Fruit fly (Drosophila melanogaster) whole organism, embryonic: ENCODE data around the gene MTF-1.

Experiments used
- CG10431 ChIP-seq: fragments of 200-800 bp; sonication (Bioruptor generic); optimal IDR thresholded peaks from 3 replicates; lab custom pipeline; 2018; ENCODE audit warnings: missing biosample characterization, mild to moderate bottlenecking, missing genetic modification characterization
- CG10959 ChIP-seq: fragments of 200-800 bp; sonication (Bioruptor generic); IDR thresholded peaks from 2 replicates; pipeline ENCODE4 v1.3.6; 2022; ENCODE audit warnings: missing biosample characterization, missing genetic modification characterization
- CG10979 ChIP-seq: fragments of 200-800 bp; sonication (Bioruptor generic); optimal IDR thresholded peaks from 2 replicates; lab custom pipeline; 2018; ENCODE audit warnings: missing biosample characterization, mild to moderate bottlenecking, missing genetic modification characterization, moderate library complexity
- CG12942 ChIP-seq: fragments of 200-800 bp; sonication (Bioruptor generic); optimal IDR thresholded peaks from 3 replicates; lab custom pipeline; 2016; ENCODE audit warnings: missing biosample characterization, missing genetic modification characterization
- CG13424 ChIP-seq: fragments of 200-800 bp; sonication (Bioruptor generic); optimal IDR thresholded peaks from 2 replicates; lab custom pipeline; 2019; ENCODE audit warnings: missing biosample characterization, mild to moderate bottlenecking, missing genetic modification characterization, moderate library complexity
- CG14860 ChIP-seq: fragments of 200-800 bp; sonication (Bioruptor generic); IDR thresholded peaks from 3 replicates; pipeline ENCODE4 v1.3.6; 2022; ENCODE audit warnings: missing biosample characterization, missing genetic modification characterization; ENCODE audit not compliant: partially characterized antibody
- CG17612 ChIP-seq: fragments of 200-800 bp; sonication (Bioruptor generic); IDR thresholded peaks from 2 replicates; pipeline ENCODE4 v1.3.6; 2022; ENCODE audit warnings: missing biosample characterization, missing genetic modification characterization
- CG17802 ChIP-seq: fragments of 200-800 bp; sonication (Bioruptor generic); optimal IDR thresholded peaks from 2 replicates; lab custom pipeline; 2018; ENCODE audit warnings: missing biosample characterization, mild to moderate bottlenecking, missing genetic modification characterization, moderate library complexity
- CG17912 ChIP-seq: fragments of 200-800 bp; sonication (Bioruptor generic); optimal IDR thresholded peaks from 2 replicates; lab custom pipeline; 2018; ENCODE audit warnings: missing biosample characterization, mild to moderate bottlenecking, missing genetic modification characterization
- CG18011 ChIP-seq: fragments of 200-800 bp; sonication (Bioruptor generic); optimal IDR thresholded peaks from 2 replicates; lab custom pipeline; 2017; ENCODE audit warnings: missing biosample characterization, missing genetic modification characterization, mild to moderate bottlenecking, moderate library complexity, missing genotype
- CG3065 ChIP-seq: fragments of 200-800 bp; sonication (Bioruptor generic); optimal IDR thresholded peaks from 2 replicates; lab custom pipeline; 2016; ENCODE audit warnings: missing biosample characterization, missing genetic modification characterization
- CG4282 ChIP-seq: fragments of 200-800 bp; sonication (Bioruptor generic); optimal IDR thresholded peaks from 2 replicates; lab custom pipeline; 2016; ENCODE audit warnings: missing biosample characterization, missing genetic modification characterization
- CG4328 ChIP-seq: fragments of 200-800 bp; sonication (Bioruptor generic); optimal IDR thresholded peaks from 3 replicates; lab custom pipeline; 2017; ENCODE audit warnings: missing biosample characterization, missing genetic modification reagents, missing genetic modification characterization
- CG4617 ChIP-seq: fragments of 200-800 bp; sonication (Bioruptor generic); optimal IDR thresholded peaks from 3 replicates; lab custom pipeline; 2016; ENCODE audit warnings: missing biosample characterization, missing genetic modification characterization, borderline replicate concordance
- CG6254 ChIP-seq: fragments of 200-800 bp; sonication (Bioruptor generic); optimal IDR thresholded peaks from 3 replicates; lab custom pipeline; 2017; ENCODE audit warnings: mild to moderate bottlenecking, missing biosample characterization, missing genetic modification reagents, missing genetic modification characterization
- CG6683 ChIP-seq: fragments of 200-800 bp; sonication (Bioruptor generic); optimal IDR thresholded peaks from 2 replicates; lab custom pipeline; 2017; ENCODE audit warnings: missing biosample characterization, mild to moderate bottlenecking, missing genetic modification characterization, missing genetic modification reagents
- CG6854 ChIP-seq: fragments of 200-800 bp; sonication (Bioruptor generic); optimal IDR thresholded peaks from 3 replicates; lab custom pipeline; 2017; ENCODE audit warnings: missing biosample characterization, mild to moderate bottlenecking, missing genetic modification characterization
- CG7745 ChIP-seq: fragments of 200-800 bp; sonication (Bioruptor generic); optimal IDR thresholded peaks from 2 replicates; lab custom pipeline; 2018; ENCODE audit warnings: missing biosample characterization, mild to moderate bottlenecking, missing genetic modification characterization, moderate library complexity
- CG7786 ChIP-seq: fragments of 200-800 bp; sonication (Bioruptor generic); optimal IDR thresholded peaks from 2 replicates; lab custom pipeline; 2016; ENCODE audit warnings: missing biosample characterization, missing genetic modification characterization
- CG8290 ChIP-seq, 3 experiments: fragments of 200-800 bp; sonication (Bioruptor generic); optimal IDR thresholded peaks; 2 replicates each; lab custom pipeline; 2016 to 2019; ENCODE audit warnings: missing biosample characterization in 3 of 3, missing genetic modification characterization in 3 of 3, mild to moderate bottlenecking in 2 of 3, moderate library complexity in 1 of 3
- CG9797 ChIP-seq: fragments of 200-800 bp; sonication (Bioruptor generic); optimal IDR thresholded peaks from 3 replicates; lab custom pipeline; 2018; ENCODE audit warnings: missing biosample characterization, mild to moderate bottlenecking, missing genetic modification characterization
- CG9876 ChIP-seq: fragments of 200-800 bp; sonication (Bioruptor generic); optimal IDR thresholded peaks from 2 replicates; lab custom pipeline; 2016; ENCODE audit warnings: missing biosample characterization, missing genetic modification characterization
- Camta ChIP-seq: fragments of 200-800 bp; sonication (Bioruptor generic); optimal IDR thresholded peaks from 2 replicates; lab custom pipeline; 2016; ENCODE audit warnings: missing biosample characterization, missing genetic modification characterization
- Eip74EF ChIP-seq, 2 experiments: fragments of 200-800 bp in 1 of 2; fragments of >200 bp in 1 of 2; sonication (Bioruptor generic) in 1 of 2; optimal IDR thresholded peaks; 2 replicates each; lab custom pipeline; 2017 to 2019; ENCODE audit warnings: missing biosample characterization in 2 of 2, missing genetic modification characterization in 2 of 2, mild to moderate bottlenecking in 1 of 2, moderate library complexity in 1 of 2
- Elba2 ChIP-seq: fragments of 200-800 bp; sonication (Bioruptor generic); optimal IDR thresholded peaks from 3 replicates; lab custom pipeline; 2016; ENCODE audit warnings: missing biosample characterization, missing genetic modification characterization
- Ets65A ChIP-seq: fragments of 200-800 bp; sonication (Bioruptor generic); peaks from one replicate; lab custom pipeline; 2016; ENCODE audit warnings: missing biosample characterization, missing genetic modification characterization
- Hr39 ChIP-seq: fragments of >200 bp; optimal IDR thresholded peaks from 2 replicates; lab custom pipeline; 2017
- MTF-1 ChIP-seq: fragments of 200-800 bp; sonication (Bioruptor generic); optimal IDR thresholded peaks from 2 replicates; lab custom pipeline; 2018; ENCODE audit warnings: missing biosample characterization, mild to moderate bottlenecking, missing genetic modification characterization, borderline replicate concordance
- Myb ChIP-seq: fragments of 200-800 bp; sonication (Bioruptor generic); optimal IDR thresholded peaks from 2 replicates; lab custom pipeline; 2016; ENCODE audit warnings: missing biosample characterization, missing genetic modification characterization
- Ravus ChIP-seq: fragments of 200-800 bp; sonication (Bioruptor generic); IDR thresholded peaks from 2 replicates; pipeline ENCODE4 v1.3.6; 2022; ENCODE audit warnings: missing biosample characterization, missing genetic modification characterization
- Taf1 ChIP-seq: fragments of 200-800 bp; sonication (Bioruptor generic); IDR thresholded peaks from 2 replicates; pipeline ENCODE4 v1.3.6; 2022; ENCODE audit warnings: missing biosample characterization, missing genetic modification characterization
- ab ChIP-seq: fragments of 200-800 bp; sonication (Bioruptor generic); optimal IDR thresholded peaks from 2 replicates; lab custom pipeline; 2016; ENCODE audit warnings: missing biosample characterization, missing genetic modification characterization
- chinmo ChIP-seq: fragments of 200-800 bp; sonication (Bioruptor generic); IDR thresholded peaks from 4 replicates; pipeline ENCODE4 v1.3.6; 2022; ENCODE audit warnings: missing biosample characterization, missing genetic modification characterization; ENCODE audit not compliant: partially characterized antibody
- crp ChIP-seq, 2 experiments: fragments of 200-800 bp; sonication (Bioruptor generic); optimal IDR thresholded peaks; 2 replicates in 1 of 2; 3 replicates in 1 of 2; lab custom pipeline; 2017; ENCODE audit warnings: missing biosample characterization in 2 of 2, missing genetic modification characterization in 2 of 2, mild to moderate bottlenecking in 1 of 2, moderate library complexity in 1 of 2
- fd96Cb ChIP-seq: fragments of 200-800 bp; sonication (Bioruptor generic); optimal IDR thresholded peaks from 2 replicates; lab custom pipeline; 2018; ENCODE audit warnings: missing biosample characterization, mild to moderate bottlenecking, missing genetic modification characterization, moderate library complexity
- gce ChIP-seq: fragments of 200-800 bp; sonication (Bioruptor generic); IDR thresholded peaks from 3 replicates; pipeline ENCODE4 v1.3.6; 2022; ENCODE audit warnings: missing biosample characterization, missing genetic modification characterization
- gsb ChIP-seq: fragments of 200-800 bp; sonication (Bioruptor generic); IDR thresholded peaks from 2 replicates; pipeline ENCODE4 v1.3.6; 2022; ENCODE audit warnings: missing biosample characterization, missing genetic modification characterization
- gsb-n ChIP-seq: fragments of 200-800 bp; sonication (Bioruptor generic); optimal IDR thresholded peaks from 3 replicates; lab custom pipeline; 2018; ENCODE audit warnings: missing biosample characterization, mild to moderate bottlenecking, missing genetic modification characterization
- klu ChIP-seq: fragments of 200-800 bp; sonication (Bioruptor generic); IDR thresholded peaks from 2 replicates; pipeline ENCODE4 v1.3.6; 2022; ENCODE audit warnings: missing biosample characterization, missing genetic modification characterization
- lola ChIP-seq, 3 experiments: fragments of >200 bp in 2 of 3; fragments of 200-800 bp in 1 of 3; sonication (Bioruptor generic) in 1 of 3; optimal IDR thresholded peaks; 2 replicates each; lab custom pipeline; 2017 to 2019; ENCODE audit warnings: missing biosample characterization in 3 of 3, missing genetic modification characterization in 3 of 3, mild to moderate bottlenecking in 1 of 3, moderate library complexity in 1 of 3
- otp ChIP-seq: fragments of 200-800 bp; sonication (Bioruptor generic); IDR thresholded peaks from 3 replicates; pipeline ENCODE4, ENCODE4 v1.3.6; 2022; ENCODE audit warnings: missing biosample characterization, missing genetic modification characterization
- pzg ChIP-seq: fragments of 200-800 bp; sonication (Bioruptor generic); optimal IDR thresholded peaks from 3 replicates; lab custom pipeline; 2018; ENCODE audit warnings: missing biosample characterization, mild to moderate bottlenecking, missing genetic modification characterization, moderate library complexity
- sd ChIP-seq: fragments of 200-800 bp; sonication (Bioruptor generic); optimal IDR thresholded peaks from 3 replicates; lab custom pipeline; 2018; ENCODE audit warnings: missing biosample characterization, mild to moderate bottlenecking, missing genetic modification characterization, moderate library complexity
- sna ChIP-seq: fragments of 200-800 bp; sonication (Bioruptor generic); IDR thresholded peaks from 2 replicates; pipeline ENCODE4 v1.3.6; 2022; ENCODE audit warnings: missing biosample characterization, missing genetic modification characterization; ENCODE audit not compliant: partially characterized antibody
- ssp ChIP-seq: fragments of 200-800 bp; sonication (Bioruptor generic); IDR thresholded peaks from 2 replicates; pipeline ENCODE4 v1.3.6; 2022; ENCODE audit warnings: missing biosample characterization, missing genetic modification characterization
- tap ChIP-seq: fragments of 200-800 bp; optimal IDR thresholded peaks from 3 replicates; lab custom pipeline; 2019; ENCODE audit warnings: missing biosample characterization, mild to moderate bottlenecking, missing genetic modification characterization, moderate library complexity
- twi ChIP-seq: fragments of 200-800 bp; optimal IDR thresholded peaks from 2 replicates; lab custom pipeline; 2019; ENCODE audit warnings: missing biosample characterization, mild to moderate bottlenecking, missing genetic modification characterization, moderate library complexity
- vnd ChIP-seq: fragments of 200-800 bp; sonication (Bioruptor generic); IDR thresholded peaks from 3 replicates; pipeline ENCODE4 v1.3.6; 2022; ENCODE audit warnings: missing biosample characterization, missing genetic modification characterization; ENCODE audit not compliant: partially characterized antibody
- zen2 ChIP-seq: fragments of 200-800 bp; sonication (Bioruptor generic); IDR thresholded peaks from 3 replicates; pipeline ENCODE4 v1.3.6; 2022; ENCODE audit warnings: missing biosample characterization, missing genetic modification characterization; ENCODE audit not compliant: partially characterized antibody

Gene MTF-1

DNA sequence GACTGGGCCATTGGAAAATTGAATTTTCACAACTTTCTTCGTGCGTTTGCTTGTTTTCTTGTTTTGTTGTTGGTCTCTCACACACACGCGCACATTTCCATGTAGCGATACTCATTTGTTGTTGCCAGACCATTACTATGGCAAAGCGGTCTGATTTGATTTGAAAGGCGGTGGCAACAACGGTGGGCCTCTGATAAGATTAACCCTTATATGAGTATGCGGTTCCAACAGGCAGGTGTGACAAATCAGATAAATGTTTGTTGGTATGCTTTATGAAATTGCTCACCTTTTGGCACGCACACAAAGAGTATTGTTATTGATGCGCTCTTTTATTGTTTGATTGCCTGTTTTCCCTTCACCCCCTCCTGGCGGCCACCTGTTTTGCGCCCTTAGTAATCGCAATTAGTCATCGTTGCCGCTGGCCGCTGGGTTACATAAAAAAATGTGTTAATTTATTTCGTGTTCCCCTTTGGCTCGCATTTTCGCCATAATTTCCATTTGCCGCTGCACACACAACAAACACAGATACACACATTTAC lies 17.2 kb downstream of the MTF-1 start (continued):
- TF ChIP-seq CG4282 (no peak), ab (GFP tag; lab: Kevin White, UChicago) (no peak), twi (tag; lab: Kevin White, UChicago) (no peak), Myb (GFP tag; lab: Kevin White, UChicago) (no peak), klu (GFP tag; lab: Robert Waterston, UW) (no peak), Camta (GFP tag; lab: Kevin White, UChicago) (no peak), CG10431 (peak; percentile 97), CG7745 (tag; lab: Kevin White, UChicago) (no peak), gsb-n (peak; percentile 78), Ravus (GFP tag; lab: Robert Waterston, UW) (no peak), CG4617 (GFP tag; lab: Kevin White, UChicago) (no peak), CG6254 (GFP tag; lab: Kevin White, UChicago) (no peak), CG18011 (GFP tag; lab: Kevin White, UChicago) (no peak), CG17612 (GFP tag; lab: Robert Waterston, UW) (no peak), Ets65A (GFP tag; lab: Kevin White, UChicago) (no peak), pzg (GFP tag; lab: Kevin White, UChicago) (no peak), tap (tag; lab: Kevin White, UChicago) (no peak), lola (GFP tag; optimal IDR thresholded peaks at IDR 0.05; lab: Kevin White, UChicago) (no peak), CG9876 (GFP tag; lab: Kevin White, UChicago) (no peak), crp (GFP tag; optimal IDR thresholded peaks at IDR 0.05; lab: Kevin White, UChicago) (no peak), fd96Cb (tag; lab: Kevin White, UChicago) (no peak), vnd (GFP tag; lab: Robert Waterston, UW) (no peak), Hr39 (lab: Kevin White, UChicago) (no peak), ssp (GFP tag; lab: Robert Waterston, UW) (no peak), gce (no peak), CG17912 (GFP tag; lab: Kevin White, UChicago) (no peak), zen2 (GFP tag; lab: Robert Waterston, UW) (no peak), otp (GFP tag; lab: Robert Waterston, UW) (peak; percentile 16; the same call in 1 of the 3 replicates), CG10979 (tag; lab: Kevin White, UChicago) (no peak), CG9797 (no peak), chinmo (GFP tag; lab: Robert Waterston, UW) (peak; percentile 78; the same call in 2 of the 4 replicates), CG17802 (no peak), sd (tag; lab: Kevin White, UChicago) (peak; percentile 73), CG10959 (GFP tag; lab: Robert Waterston, UW) (peak; percentile 84), CG14860 (GFP tag; lab: Robert Waterston, UW) (no peak), Eip74EF (GFP tag; optimal IDR thresholded peaks at IDR 0.05; lab: Kevin White, UChicago) (no peak), CG7786 (no peak), MTF-1 (GFP tag; lab: Kevin White, UChicago) (no peak), CG13424 (tag; lab: Kevin White, UChicago) (no peak), sna (GFP tag; lab: Robert Waterston, UW) (0 out of 2 replicates have a peak, but pooled peaks have one; percentile 10), CG6854 (GFP tag; lab: Kevin White, UChicago) (no peak), CG6683 (GFP tag; lab: Kevin White, UChicago) (no peak), CG8290 (GFP tag; optimal IDR thresholded peaks at IDR 0.05; lab: Kevin White, UChicago) (no peak), CG8290 (tag; optimal IDR thresholded peaks at IDR 0.05; lab: Kevin White, UChicago) (peak in 1 of 2 experiments; percentile 20), CG3065 (GFP tag; lab: Kevin White, UChicago) (no peak), gsb (GFP tag; lab: Robert Waterston, UW) (no peak), CG12942 (no peak), Taf1 (no peak), CG4328 (no peak), Elba2 (GFP tag; lab: Kevin White, UChicago) (peak; percentile 99)
